Fruit fly (Drosophila melanogaster) whole organism, embryonic: Measurements from ENCODE around the gene Nph.

ENCODE experiments used
- Atf3 ChIP-seq: fragments of 200-800 bp; sonication (Bioruptor generic); optimal IDR thresholded peaks from 3 replicates; lab custom pipeline; 2016; ENCODE audit warnings: missing biosample characterization, missing genetic modification characterization
- B-H2 ChIP-seq: fragments of 200-800 bp; sonication (Bioruptor generic); optimal IDR thresholded peaks from 2 replicates; lab custom pipeline; 2018; ENCODE audit warnings: missing biosample characterization, mild to moderate bottlenecking, missing genetic modification characterization
- CG10366 ChIP-seq: fragments of 200-800 bp; sonication (Bioruptor generic); IDR thresholded peaks from 2 replicates; pipeline ENCODE4 v1.3.6; 2022; ENCODE audit warnings: missing biosample characterization, missing genetic modification characterization
- CG10654 ChIP-seq: fragments of 200-800 bp; sonication (Bioruptor generic); optimal IDR thresholded peaks from 2 replicates; lab custom pipeline; 2016; ENCODE audit warnings: missing biosample characterization, missing genetic modification characterization
- CG11504 ChIP-seq: fragments of 200-800 bp; sonication (Bioruptor generic); optimal IDR thresholded peaks from 3 replicates; lab custom pipeline; 2019; ENCODE audit warnings: missing biosample characterization, mild to moderate bottlenecking, missing genetic modification characterization, moderate library complexity
- CG11696 ChIP-seq: fragments of 200-800 bp; sonication (Bioruptor generic); IDR thresholded peaks from 2 replicates; pipeline ENCODE4 v1.3.6; 2022; ENCODE audit warnings: missing biosample characterization, missing genetic modification characterization
- CG12155 ChIP-seq: fragments of 200-800 bp; sonication (Bioruptor generic); optimal IDR thresholded peaks from 3 replicates; lab custom pipeline; 2016; ENCODE audit warnings: missing biosample characterization, missing genetic modification characterization
- CG12769 ChIP-seq: fragments of 200-800 bp; sonication (Bioruptor generic); optimal IDR thresholded peaks from 2 replicates; lab custom pipeline; 2019; ENCODE audit warnings: missing biosample characterization, mild to moderate bottlenecking, missing genetic modification characterization, moderate library complexity
- CG14860 ChIP-seq: fragments of 200-800 bp; sonication (Bioruptor generic); IDR thresholded peaks from 3 replicates; pipeline ENCODE4 v1.3.6; 2022; ENCODE audit warnings: missing biosample characterization, missing genetic modification characterization; ENCODE audit not compliant: partially characterized antibody
- CG15269 ChIP-seq: fragments of 200-800 bp; sonication (Bioruptor generic); optimal IDR thresholded peaks from 2 replicates; lab custom pipeline; 2018; ENCODE audit warnings: missing biosample characterization, mild to moderate bottlenecking, missing genetic modification characterization, moderate library complexity
- CG16815 ChIP-seq: fragments of 200-800 bp; sonication (Bioruptor generic); optimal IDR thresholded peaks from 3 replicates; lab custom pipeline; 2017; ENCODE audit warnings: missing biosample characterization, mild to moderate bottlenecking, missing genetic modification characterization
- CG18011 ChIP-seq: fragments of 200-800 bp; sonication (Bioruptor generic); optimal IDR thresholded peaks from 2 replicates; lab custom pipeline; 2017; ENCODE audit warnings: missing biosample characterization, missing genetic modification characterization, mild to moderate bottlenecking, moderate library complexity, missing genotype
- CG18262 ChIP-seq: fragments of 200-800 bp; optimal IDR thresholded peaks from 3 replicates; lab custom pipeline; 2019; ENCODE audit warnings: missing biosample characterization, mild to moderate bottlenecking, missing genetic modification characterization, moderate library complexity
- CG2889 ChIP-seq: fragments of 200-800 bp; sonication (Bioruptor generic); IDR thresholded peaks from 3 replicates; pipeline ENCODE4 v1.3.6; 2022; ENCODE audit warnings: missing biosample characterization, missing genetic modification characterization
- CG30403 ChIP-seq: fragments of 200-800 bp; sonication (Bioruptor generic); optimal IDR thresholded peaks from 3 replicates; lab custom pipeline; 2016; ENCODE audit warnings: missing biosample characterization, missing genetic modification characterization
- CG43689 ChIP-seq: fragments of 200-800 bp; sonication (Bioruptor generic); IDR thresholded peaks from 2 replicates; pipeline ENCODE4 v1.3.6; 2022; ENCODE audit warnings: missing biosample characterization, missing genetic modification characterization
- CG8924 ChIP-seq: fragments of 200-800 bp; optimal IDR thresholded peaks from 3 replicates; lab custom pipeline; 2019; ENCODE audit warnings: missing biosample characterization, mild to moderate bottlenecking, missing genetic modification characterization, moderate library complexity
- Dp ChIP-seq: fragments of 200-800 bp; sonication (Bioruptor generic); optimal IDR thresholded peaks from 2 replicates; lab custom pipeline; 2018; ENCODE audit warnings: missing biosample characterization, mild to moderate bottlenecking, missing genetic modification characterization, moderate library complexity
- Fer1 ChIP-seq: fragments of 200-800 bp; sonication (Bioruptor generic); optimal IDR thresholded peaks from 2 replicates; lab custom pipeline; 2017; ENCODE audit warnings: missing biosample characterization, mild to moderate bottlenecking, missing genetic modification characterization
- MESR4 ChIP-seq: fragments of 200-800 bp; sonication (Bioruptor generic); optimal IDR thresholded peaks from 2 replicates; lab custom pipeline; 2018; ENCODE audit warnings: missing biosample characterization, mild to moderate bottlenecking, missing genetic modification characterization, moderate library complexity
- MTF-1 ChIP-seq: fragments of 200-800 bp; sonication (Bioruptor generic); optimal IDR thresholded peaks from 2 replicates; lab custom pipeline; 2018; ENCODE audit warnings: missing biosample characterization, mild to moderate bottlenecking, missing genetic modification characterization, borderline replicate concordance
- Meics ChIP-seq: fragments of 200-800 bp; sonication (Bioruptor generic); optimal IDR thresholded peaks from 2 replicates; lab custom pipeline; 2017; ENCODE audit warnings: missing biosample characterization, mild to moderate bottlenecking, missing genetic modification characterization
- Ptx1 ChIP-seq: fragments of 200-800 bp; sonication (Bioruptor generic); IDR thresholded peaks from 2 replicates; pipeline ENCODE4 v1.3.6; 2022; ENCODE audit warnings: missing biosample characterization, missing genetic modification characterization
- Ssrp ChIP-seq: fragments of 200-800 bp; sonication (Bioruptor generic); optimal IDR thresholded peaks from 2 replicates; lab custom pipeline; 2018; ENCODE audit warnings: missing biosample characterization, mild to moderate bottlenecking, missing genetic modification characterization, moderate library complexity
- Taf1 ChIP-seq: fragments of 200-800 bp; sonication (Bioruptor generic); IDR thresholded peaks from 2 replicates; pipeline ENCODE4 v1.3.6; 2022; ENCODE audit warnings: missing biosample characterization, missing genetic modification characterization
- Vsx1 ChIP-seq: fragments of 200-800 bp; sonication (Bioruptor generic); optimal IDR thresholded peaks from 2 replicates; lab custom pipeline; 2017; ENCODE audit warnings: missing biosample characterization, mild to moderate bottlenecking, missing genetic modification characterization, missing genetic modification reagents
- Xbp1 ChIP-seq: fragments of 200-800 bp; sonication (Bioruptor generic); optimal IDR thresholded peaks from 3 replicates; lab custom pipeline; 2016; ENCODE audit warnings: missing biosample characterization, mild to moderate bottlenecking, missing genetic modification characterization
- Xrp1 ChIP-seq: fragments of 200-800 bp; sonication (Bioruptor generic); IDR thresholded peaks from 2 replicates; pipeline ENCODE4 v1.3.6; 2022; ENCODE audit warnings: missing biosample characterization, missing genetic modification characterization
- al ChIP-seq: fragments of 200-800 bp; sonication (Bioruptor generic); IDR thresholded peaks from 2 replicates; pipeline ENCODE4 v1.3.6; 2022; ENCODE audit warnings: missing biosample characterization, missing genetic modification characterization
- ash1 ChIP-seq: fragments of 200-800 bp; sonication (Bioruptor generic); optimal IDR thresholded peaks from 2 replicates; lab custom pipeline; 2018; ENCODE audit warnings: missing biosample characterization, mild to moderate bottlenecking, missing genetic modification characterization
- bsh ChIP-seq, 2 experiments: fragments of 200-800 bp; sonication (Bioruptor generic); optimal IDR thresholded peaks; 2 replicates each; lab custom pipeline; 2017 to 2018; ENCODE audit warnings: mild to moderate bottlenecking in 2 of 2, missing biosample characterization in 2 of 2, missing genetic modification characterization in 2 of 2, moderate library complexity in 1 of 2
- cas ChIP-seq: fragments of 200-800 bp; sonication (Bioruptor generic); IDR thresholded peaks from 2 replicates; pipeline ENCODE4 v1.3.6; 2022; ENCODE audit warnings: missing biosample characterization, missing genetic modification characterization
- dimm ChIP-seq: fragments of 200-800 bp; sonication (Bioruptor generic); IDR thresholded peaks from 2 replicates; pipeline ENCODE4 v1.3.6; 2022; ENCODE audit warnings: missing biosample characterization, missing genetic modification characterization
- dmrt11E ChIP-seq: fragments of 200-800 bp; sonication (Bioruptor generic); optimal IDR thresholded peaks from 3 replicates; lab custom pipeline; 2018; ENCODE audit warnings: missing biosample characterization, mild to moderate bottlenecking, missing genetic modification characterization, moderate library complexity
- dysf ChIP-seq: fragments of 200-800 bp; sonication (Bioruptor generic); IDR thresholded peaks from 3 replicates; pipeline ENCODE4 v1.3.6; 2022; ENCODE audit warnings: missing biosample characterization, missing genetic modification characterization
- ewg ChIP-seq: fragments of 200-800 bp; sonication (Bioruptor generic); optimal IDR thresholded peaks from 3 replicates; lab custom pipeline; 2017; ENCODE audit warnings: mild to moderate bottlenecking, missing biosample characterization, missing genetic modification reagents, missing genetic modification characterization
- gcm ChIP-seq: fragments of 200-800 bp; sonication (Bioruptor generic); optimal IDR thresholded peaks from 2 replicates; lab custom pipeline; 2019; ENCODE audit warnings: missing biosample characterization, mild to moderate bottlenecking, missing genetic modification characterization, moderate library complexity
- gsb-n ChIP-seq: fragments of 200-800 bp; sonication (Bioruptor generic); optimal IDR thresholded peaks from 3 replicates; lab custom pipeline; 2018; ENCODE audit warnings: missing biosample characterization, mild to moderate bottlenecking, missing genetic modification characterization
- ken ChIP-seq: fragments of 200-800 bp; sonication (Bioruptor generic); IDR thresholded peaks from 3 replicates; pipeline ENCODE4 v1.3.6; 2022; ENCODE audit warnings: missing biosample characterization, missing genetic modification characterization
- lab ChIP-seq: fragments of 200-800 bp; sonication (Bioruptor generic); optimal IDR thresholded peaks from 3 replicates; lab custom pipeline; 2017; ENCODE audit warnings: missing biosample characterization, missing genetic modification characterization, mild to moderate bottlenecking, moderate library complexity, missing genetic modification reagents
- lov ChIP-seq, 2 experiments: fragments of 200-800 bp in 1 of 2; fragments of >200 bp in 1 of 2; sonication (Bioruptor generic) in 1 of 2; IDR thresholded peaks in 1 of 2; optimal IDR thresholded peaks in 1 of 2; 2 replicates in 1 of 2; 3 replicates in 1 of 2; pipeline versions ENCODE4 v1.3.6 to Lab custom; 2017 to 2022; ENCODE audit warnings: missing biosample characterization in 1 of 2, missing genetic modification characterization in 1 of 2
- psq ChIP-seq: fragments of 200-800 bp; sonication (Bioruptor generic); optimal IDR thresholded peaks from 2 replicates; lab custom pipeline; 2017; ENCODE audit warnings: missing biosample characterization, missing genetic modification characterization
- ranshi ChIP-seq: fragments of 200-800 bp; sonication (Bioruptor generic); IDR thresholded peaks from 2 replicates; pipeline ENCODE4 v1.3.6; 2022; ENCODE audit warnings: missing biosample characterization, missing genetic modification characterization
- row ChIP-seq: fragments of 200-800 bp; sonication (Bioruptor generic); IDR thresholded peaks from 3 replicates; pipeline ENCODE4 v1.3.6; 2022; ENCODE audit warnings: missing biosample characterization, missing genetic modification characterization
- sens ChIP-seq: fragments of 200-800 bp; sonication (Bioruptor generic); peaks from one replicate; lab custom pipeline; 2016; ENCODE audit warnings: missing biosample characterization, missing genetic modification characterization
- slbo ChIP-seq: fragments of 200-800 bp; sonication (Bioruptor generic); IDR thresholded peaks from 2 replicates; pipeline ENCODE4 v1.3.6; 2022; ENCODE audit warnings: missing biosample characterization, missing genetic modification characterization
- sqz ChIP-seq: fragments of 200-800 bp; sonication (Bioruptor generic); optimal IDR thresholded peaks from 3 replicates; lab custom pipeline; 2018; ENCODE audit warnings: missing biosample characterization, mild to moderate bottlenecking, missing genetic modification characterization
- ssp ChIP-seq: fragments of 200-800 bp; sonication (Bioruptor generic); IDR thresholded peaks from 2 replicates; pipeline ENCODE4 v1.3.6; 2022; ENCODE audit warnings: missing biosample characterization, missing genetic modification characterization
- stc ChIP-seq: fragments of 200-800 bp; sonication (Bioruptor generic); IDR thresholded peaks from 2 replicates; pipeline ENCODE4 v1.3.6; 2022; ENCODE audit warnings: missing biosample characterization, missing genetic modification characterization
- vfl ChIP-seq: fragments of 200-800 bp; sonication (Bioruptor generic); optimal IDR thresholded peaks from 2 replicates; lab custom pipeline; 2016; ENCODE audit warnings: missing biosample characterization, missing genetic modification characterization
- z ChIP-seq: fragments of 200-800 bp; sonication (Bioruptor generic); IDR thresholded peaks from 3 replicates; pipeline ENCODE4 v1.3.6; 2022; ENCODE audit warnings: missing biosample characterization, missing genetic modification characterization

Nph gene

dm6 chr3R:30021009-30021408 is 16.3 kb upstream of the Nph start (continued):
- TF ChIP-seq dmrt11E (tag; lab: Kevin White, UChicago) (peak; percentile 1), CG14860 (GFP tag; lab: Robert Waterston, UW) (no peak), sqz (GFP tag; lab: Kevin White, UChicago) (no peak), slbo (GFP tag; lab: Robert Waterston, UW) (peak; percentile 34; the same call in 1 of the 2 replicates), psq (GFP tag; lab: Kevin White, UChicago) (no peak), Meics (GFP tag; lab: Kevin White, UChicago) (peak; percentile 37), CG11504 (tag; lab: Kevin White, UChicago) (peak; percentile 53), CG18011 (GFP tag; lab: Kevin White, UChicago) (no peak), al (no peak), dysf (GFP tag; lab: Robert Waterston, UW) (peak; percentile 59; the same call in 1 of the 3 replicates), z (no peak), Ssrp (peak; percentile 40), bsh (GFP tag; optimal IDR thresholded peaks at IDR 0.05; lab: Kevin White, UChicago) (peak in 1 of 2 experiments; percentile 29), Fer1 (GFP tag; lab: Kevin White, UChicago) (no peak), stc (peak; percentile 9; the same call in 1 of the 2 replicates), MESR4 (no peak), ranshi (GFP tag; lab: Robert Waterston, UW) (peak; percentile 9; the same call in 1 of the 2 replicates), Xbp1 (GFP tag; lab: Kevin White, UChicago) (peak; percentile 29), gsb-n (no peak), CG18262 (tag; lab: Kevin White, UChicago) (peak; percentile 32), ssp (GFP tag; lab: Robert Waterston, UW) (no peak), CG30403 (GFP tag; lab: Kevin White, UChicago) (peak; percentile 44), sens (GFP tag; lab: Kevin White, UChicago) (no peak), row (GFP tag; lab: Robert Waterston, UW) (peak; percentile 58), lov (optimal IDR thresholded peaks at IDR 0.05; lab: Kevin White, UChicago) (no peak), lov (GFP tag; IDR thresholded peaks at IDR 0.05; lab: Robert Waterston, UW) (no peak), ewg (GFP tag; lab: Kevin White, UChicago) (no peak), B-H2 (GFP tag; lab: Kevin White, UChicago) (no peak), lab (GFP tag; lab: Kevin White, UChicago) (peak; percentile 13), CG16815 (GFP tag; lab: Kevin White, UChicago) (no peak), CG10366 (GFP tag; lab: Robert Waterston, UW) (peak; percentile 16; the same call in 1 of the 2 replicates), Xrp1 (GFP tag; lab: Robert Waterston, UW) (peak; percentile 48; the same call in 1 of the 2 replicates), CG15269 (tag; lab: Kevin White, UChicago) (peak; percentile 32), CG12155 (GFP tag; lab: Kevin White, UChicago) (peak; percentile 10), cas (GFP tag; lab: Robert Waterston, UW) (no peak), Vsx1 (GFP tag; lab: Kevin White, UChicago) (no peak), Ptx1 (GFP tag; lab: Robert Waterston, UW) (0 out of 2 replicates have a peak, but pooled peaks have one; percentile 31), CG8924 (tag; lab: Kevin White, UChicago) (peak; percentile 8), CG43689 (no peak)
- TF ChIP-seq, all 482 proteins: peak for 70

- 0 out of 3 replicates have a peak, but pooled peaks have one; percentile 16 for TF ChIP-seq CG2889
- TF ChIP-seq CG11696 (GFP tag; lab: Robert Waterston, UW): no peak
- no peak for TF ChIP-seq Atf3 (GFP tag; lab: Kevin White, UChicago)
- no peak for TF ChIP-seq MTF-1 (GFP tag; lab: Kevin White, UChicago)
- no peak for TF ChIP-seq ash1 (GFP tag; lab: Kevin White, UChicago)
- peak; percentile 4 for TF ChIP-seq gcm
- no peak for TF ChIP-seq ken (GFP tag; lab: Robert Waterston, UW)
- peak; percentile 99 for TF ChIP-seq Dp (GFP tag; lab: Kevin White, UChicago)
- TF ChIP-seq CG10654 (GFP tag; lab: Kevin White, UChicago): no peak
- TF ChIP-seq Taf1: no peak
- no peak for TF ChIP-seq vfl (GFP tag; lab: Kevin White, UChicago)
- peak; percentile 52 for TF ChIP-seq CG12769 (tag; lab: Kevin White, UChicago)
- TF ChIP-seq dimm (GFP tag; lab: Robert Waterston, UW): no peak; the same call in 1 of the 2 replicates
Observed at dm6 chr3R:30014977-30015514, 10.4 kb upstream of the Nph start, which contains the start of gene CG7920. TSS of gene CG7920 (minus strand) at chr3R:30015284.
